Fruit fly (Drosophila melanogaster) whole organism, adult: ENCODE measurements around the gene CG7164.
A peak's percentile ranks its signal among the peaks of the same experiment; 100 is the strongest.

Experiments
- CG11617 ChIP-seq: fragments of 200-800 bp; sonication (Bioruptor generic); optimal IDR thresholded peaks from 2 replicates; lab custom pipeline; 2017; ENCODE audit warnings: mild to moderate bottlenecking, missing biosample characterization, missing genetic modification reagents, missing genetic modification characterization
- CG12768 ChIP-seq: fragments of 200-800 bp; sonication (Bioruptor generic); optimal IDR thresholded peaks from 2 replicates; lab custom pipeline; 2017; ENCODE audit warnings: missing biosample characterization, missing genetic modification characterization, mild to moderate bottlenecking, moderate library complexity, missing genetic modification reagents
- CG14711 ChIP-seq: fragments of 200-800 bp; sonication (Bioruptor generic); optimal IDR thresholded peaks from 2 replicates; lab custom pipeline; 2018; ENCODE audit warnings: missing biosample characterization, mild to moderate bottlenecking, missing genetic modification characterization, moderate library complexity
- CG1620 ChIP-seq: fragments of 200-800 bp; sonication (Bioruptor generic); optimal IDR thresholded peaks from 2 replicates; lab custom pipeline; 2016; ENCODE audit warnings: missing biosample characterization, missing genetic modification characterization
- CG33017 ChIP-seq: fragments of 200-800 bp; sonication (Bioruptor generic); optimal IDR thresholded peaks from 2 replicates; lab custom pipeline; 2018; ENCODE audit warnings: missing biosample characterization, mild to moderate bottlenecking, missing genetic modification characterization, moderate library complexity
- CG5204 ChIP-seq: fragments of 200-800 bp; sonication (Bioruptor generic); optimal IDR thresholded peaks from 2 replicates; lab custom pipeline; 2016; ENCODE audit warnings: missing biosample characterization, missing genetic modification characterization
- CG7045 ChIP-seq: fragments of 200-800 bp; sonication (Bioruptor generic); optimal IDR thresholded peaks from 2 replicates; lab custom pipeline; 2017; ENCODE audit warnings: missing biosample characterization, mild to moderate bottlenecking, missing genetic modification characterization
- CG7101 ChIP-seq: fragments of 200-800 bp; sonication (Bioruptor generic); optimal IDR thresholded peaks from 2 replicates; lab custom pipeline; 2018; ENCODE audit warnings: missing biosample characterization, mild to moderate bottlenecking, missing genetic modification characterization, moderate library complexity
- Clk ChIP-seq: fragments of 200-800 bp; sonication (Bioruptor generic); optimal IDR thresholded peaks from 2 replicates; lab custom pipeline; 2017; ENCODE audit warnings: missing biosample characterization, missing genetic modification characterization
- Crg-1 ChIP-seq: fragments of 200-800 bp; sonication (Bioruptor generic); optimal IDR thresholded peaks from 2 replicates; lab custom pipeline; 2016; ENCODE audit warnings: missing biosample characterization, missing genetic modification characterization
- Hr96 ChIP-seq: fragments of 200-800 bp; sonication (Bioruptor generic); optimal IDR thresholded peaks from 2 replicates; lab custom pipeline; 2016; ENCODE audit warnings: missing biosample characterization, missing genetic modification characterization
- Mnt ChIP-seq: fragments of 200-800 bp; sonication (Bioruptor generic); optimal IDR thresholded peaks from 2 replicates; lab custom pipeline; 2016; ENCODE audit warnings: missing biosample characterization, mild to moderate bottlenecking, missing genetic modification characterization
- bab1 ChIP-seq: fragments of 200-800 bp; sonication (Bioruptor generic); optimal IDR thresholded peaks from 3 replicates; lab custom pipeline; 2019; ENCODE audit warnings: missing biosample characterization, mild to moderate bottlenecking, missing genetic modification characterization, moderate library complexity
- cic ChIP-seq: fragments of 200-800 bp; sonication (Bioruptor generic); optimal IDR thresholded peaks from 2 replicates; lab custom pipeline; 2017; ENCODE audit warnings: missing biosample characterization, mild to moderate bottlenecking, missing genetic modification characterization, moderate library complexity
- cnc ChIP-seq, 2 experiments: fragments of >200 bp; optimal IDR thresholded peaks; 2 replicates each; lab custom pipeline; 2017
- kay ChIP-seq: fragments of 200-800 bp; sonication (Bioruptor generic); peaks from one replicate; lab custom pipeline; 2016; ENCODE audit warnings: missing biosample characterization, missing genetic modification characterization, borderline replicate concordance
- ovo ChIP-seq: fragments of 200-800 bp; sonication (Bioruptor generic); optimal IDR thresholded peaks from 2 replicates; lab custom pipeline; 2016; ENCODE audit warnings: missing biosample characterization, missing genetic modification characterization
- pad ChIP-seq: fragments of 200-800 bp; sonication (Bioruptor generic); optimal IDR thresholded peaks from 3 replicates; lab custom pipeline; 2017; ENCODE audit warnings: missing biosample characterization, missing genetic modification characterization, mild to moderate bottlenecking, moderate library complexity, missing genetic modification reagents
- tj ChIP-seq: fragments of 200-800 bp; sonication (Bioruptor generic); optimal IDR thresholded peaks from 3 replicates; lab custom pipeline; 2017; ENCODE audit warnings: missing biosample characterization, mild to moderate bottlenecking, missing genetic modification characterization, moderate library complexity
- toe ChIP-seq: fragments of 200-800 bp; sonication (Bioruptor generic); optimal IDR thresholded peaks from 2 replicates; lab custom pipeline; 2016; ENCODE audit warnings: missing biosample characterization, missing genetic modification characterization

CG7164 gene

DNA sequence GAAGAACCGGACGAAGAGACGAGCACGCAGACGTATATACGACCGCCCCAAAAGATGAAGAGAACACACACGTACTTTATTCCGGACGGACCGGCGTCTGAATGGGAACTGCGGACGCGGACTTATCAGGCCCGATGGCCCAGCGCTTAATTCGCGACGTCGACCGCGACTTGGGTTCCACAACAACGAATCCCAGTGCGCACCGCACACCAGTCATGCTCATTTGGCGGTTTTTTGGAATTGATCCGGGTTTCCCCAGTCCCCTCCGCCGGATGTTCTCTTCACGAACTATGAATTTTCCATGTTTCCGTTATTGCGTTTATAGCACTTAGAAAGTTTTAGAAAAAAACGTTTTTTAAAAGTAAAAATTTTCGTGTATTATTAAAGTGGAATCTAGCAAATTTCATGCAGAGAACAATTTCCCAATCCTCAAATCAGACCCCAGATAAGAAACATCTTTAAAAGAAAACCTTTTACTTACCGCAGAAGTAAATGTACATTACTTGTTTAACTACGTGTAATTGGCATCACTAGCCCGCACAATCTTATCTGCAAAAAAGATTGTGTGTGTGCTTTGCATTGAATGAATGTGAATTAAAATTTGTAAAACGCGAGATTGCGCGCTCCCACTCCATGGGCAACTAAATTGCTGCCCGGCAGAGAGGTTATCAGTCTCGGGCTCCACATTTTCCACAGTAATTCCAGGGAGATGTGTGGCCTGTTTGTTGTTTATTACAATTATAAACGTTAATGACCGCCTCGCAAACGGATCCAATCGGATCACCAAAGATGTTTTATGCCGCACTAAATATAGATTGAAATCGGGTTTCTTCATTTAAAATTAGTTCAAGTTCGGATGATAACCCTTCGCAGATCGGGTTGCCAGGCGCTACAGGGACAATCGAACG, 9.4 kb downstream of the CG7164 start, which contains the start of gene CG7149:
Gene CG7149, minus strand, starts transcription at position 110 of the 908 bp plus-strand sequence.
- TF ChIP-seq CG5204 (GFP tag; lab: Kevin White, UChicago) (no peak), Mnt (GFP tag; lab: Kevin White, UChicago) (peak; percentile 77), CG33017 (tag; lab: Kevin White, UChicago) (peak; percentile 46), Crg-1 (no peak), ovo (GFP tag; lab: Kevin White, UChicago) (peak; percentile 40), pad (GFP tag; lab: Kevin White, UChicago) (peak; percentile 10), cic (peak; percentile 99), bab1 (GFP tag; lab: Kevin White, UChicago) (no peak), tj (peak; percentile 55), Hr96 (GFP tag; lab: Kevin White, UChicago) (peak; percentile 55), kay (peak; percentile 92), CG12768 (peak; percentile 40), cnc (optimal IDR thresholded peaks at IDR 0.05; lab: Kevin White, UChicago) (no peak), Clk (GFP tag; lab: Kevin White, UChicago) (no peak), toe (GFP tag; lab: Kevin White, UChicago) (peak; percentile 51), CG7045 (GFP tag; lab: Kevin White, UChicago) (peak; percentile 12), CG14711 (tag; lab: Kevin White, UChicago) (no peak), CG1620 (GFP tag; lab: Kevin White, UChicago) (no peak), CG7101 (tag; lab: Kevin White, UChicago) (peak; percentile 14), CG11617 (GFP tag; lab: Kevin White, UChicago) (peak; percentile 20)

DNA sequence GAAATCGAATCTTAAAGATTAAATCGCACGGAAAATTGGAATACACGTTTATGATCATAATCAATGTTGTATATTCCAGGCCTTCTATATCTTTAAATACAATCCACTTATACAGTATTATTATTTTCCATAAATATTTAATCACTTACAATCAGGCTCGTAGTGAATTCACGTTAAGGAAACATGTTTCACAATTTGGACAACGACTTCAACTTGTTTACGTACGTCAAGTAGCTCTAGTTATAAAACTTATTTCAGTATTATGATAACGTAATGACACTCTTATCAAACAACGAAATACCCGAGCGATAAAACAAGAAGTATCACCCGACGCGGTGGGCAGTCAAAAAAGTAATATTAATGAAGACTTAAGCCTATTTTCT, 10.1 kb downstream of the CG7164 start:
- peak; percentile 91 for TF ChIP-seq kay
- no peak for TF ChIP-seq pad (GFP tag; lab: Kevin White, UChicago)
- no peak for TF ChIP-seq CG12768

DNA sequence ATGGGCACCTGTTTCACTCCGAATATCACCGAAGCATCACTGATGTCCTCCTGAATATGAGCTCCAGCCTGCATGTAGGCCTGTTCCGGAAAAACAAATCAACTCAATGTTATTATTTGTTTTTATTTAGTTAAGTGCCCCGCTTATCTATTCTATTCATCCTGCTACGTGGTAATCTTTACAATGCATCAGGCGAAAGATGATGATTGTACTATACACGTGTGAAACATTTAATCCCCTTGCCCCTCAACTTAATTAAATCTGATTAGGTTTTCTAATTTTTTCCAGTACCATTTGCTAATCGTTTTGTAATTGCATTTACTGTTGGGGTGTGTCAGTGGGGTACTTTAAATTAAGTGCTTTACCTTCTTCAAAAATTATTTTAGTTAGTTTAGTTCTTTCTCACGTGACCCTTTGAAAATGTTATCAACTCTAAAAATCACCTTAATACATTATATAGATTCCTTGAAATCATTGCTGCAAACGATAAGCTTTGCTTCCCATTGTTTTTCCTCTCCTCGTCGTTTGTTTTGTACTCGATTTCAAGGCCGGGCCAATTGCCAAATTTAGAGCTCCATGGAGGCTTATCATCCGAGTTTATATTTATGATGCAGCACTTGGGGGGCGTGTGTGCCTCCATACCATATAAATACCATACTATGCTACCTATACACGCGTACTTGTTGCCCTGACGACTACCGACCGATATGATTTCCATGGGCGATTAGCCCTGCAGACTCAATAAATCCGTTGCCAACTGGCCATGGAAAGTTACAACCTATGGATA, 13.6 kb downstream of the CG7164 start:
- no peak for TF ChIP-seq toe (GFP tag; lab: Kevin White, UChicago)
- TF ChIP-seq pad (GFP tag; lab: Kevin White, UChicago) = no peak
- TF ChIP-seq CG33017 (tag; lab: Kevin White, UChicago) = no peak
- peak; percentile 89 for TF ChIP-seq cic
- peak; percentile 80 for TF ChIP-seq kay
- TF ChIP-seq cnc (optimal IDR thresholded peaks at IDR 0.05; lab: Kevin White, UChicago) = no peak
- TF ChIP-seq Mnt (GFP tag; lab: Kevin White, UChicago) = peak; percentile 47

DNA sequence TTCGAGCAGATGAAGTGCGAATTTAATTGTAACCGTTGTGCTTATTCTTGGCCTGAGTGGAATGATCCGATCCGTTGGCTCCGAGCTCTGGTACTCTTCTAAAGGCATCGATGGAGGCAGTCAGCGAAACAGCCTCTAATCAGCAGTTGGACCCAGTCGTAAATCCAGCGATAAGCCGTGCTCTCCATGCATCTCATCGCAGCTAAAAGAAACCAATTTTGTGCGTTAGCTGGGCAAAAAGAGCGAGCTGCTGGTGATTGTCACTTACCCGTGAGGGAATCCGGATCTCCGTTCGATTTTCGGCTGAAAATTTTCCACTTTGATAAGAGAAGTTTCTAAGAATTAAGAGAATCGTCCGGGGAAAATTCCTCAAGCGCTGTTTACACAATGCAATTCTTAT, 14.6 kb downstream of the CG7164 start, which contains the start of gene LKRSDH:
Gene LKRSDH, minus strand, starts transcription at position 101 of the 400 bp plus-strand sequence.
- TF ChIP-seq CG1620 (GFP tag; lab: Kevin White, UChicago) (no peak), ovo (GFP tag; lab: Kevin White, UChicago) (no peak), cic (peak; percentile 21), CG12768 (no peak)

DNA sequence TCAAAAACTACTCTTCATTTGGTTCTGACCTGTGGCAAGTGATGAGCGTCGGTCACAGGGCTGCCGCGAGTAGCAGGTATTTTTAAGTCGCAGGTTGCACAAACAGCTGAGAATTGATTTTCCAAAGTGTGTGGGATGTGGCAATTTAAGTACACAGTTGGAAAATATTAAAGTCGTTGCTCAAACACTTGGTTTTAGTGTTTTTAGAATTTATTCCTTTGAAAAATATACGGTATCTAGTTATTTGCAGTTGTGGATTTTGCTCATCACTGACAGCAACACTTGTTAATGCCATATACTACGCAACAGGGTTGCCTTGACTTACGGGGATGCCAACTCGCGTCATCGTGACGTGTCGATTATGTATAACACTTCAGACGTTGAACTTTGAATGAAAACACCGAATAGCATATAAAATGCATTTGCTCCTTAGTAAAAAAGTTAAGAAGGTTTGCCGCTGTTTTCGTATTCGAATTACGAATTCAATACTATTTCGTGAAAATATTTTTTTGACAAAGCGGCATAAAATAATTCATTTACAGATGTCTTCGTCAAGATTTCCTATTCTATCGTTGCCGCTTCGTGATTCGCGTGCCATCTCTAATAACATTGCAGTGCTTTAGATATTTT, 18.7 kb downstream of the CG7164 start, which contains the start of the genes Herp and r2d2:
Gene Herp, minus strand, starts transcription at position 255 of the 630 bp plus-strand sequence.
Gene r2d2, plus strand, starts transcription at position 344 of the 630 bp plus-strand sequence.
- peak; percentile 94 for TF ChIP-seq CG5204 (GFP tag; lab: Kevin White, UChicago)
- TF ChIP-seq Clk (GFP tag; lab: Kevin White, UChicago) = peak; percentile 73
- TF ChIP-seq kay = peak; percentile 84
- TF ChIP-seq CG33017 (tag; lab: Kevin White, UChicago) = peak; percentile 92
- peak; percentile 96 for TF ChIP-seq Hr96 (GFP tag; lab: Kevin White, UChicago)
- peak; percentile 90 for TF ChIP-seq Mnt (GFP tag; lab: Kevin White, UChicago)
- TF ChIP-seq cic = peak; percentile 66
- TF ChIP-seq bab1 (GFP tag; lab: Kevin White, UChicago) = peak; percentile 89
- peak; percentile 91 for TF ChIP-seq CG11617 (GFP tag; lab: Kevin White, UChicago)
- peak; percentile 97 for TF ChIP-seq toe (GFP tag; lab: Kevin White, UChicago)
- TF ChIP-seq tj = peak; percentile 68
- peak; percentile 79 for TF ChIP-seq pad (GFP tag; lab: Kevin White, UChicago)
- TF ChIP-seq CG12768 = peak; percentile 96
- TF ChIP-seq CG7101 (tag; lab: Kevin White, UChicago) = peak; percentile 91
- TF ChIP-seq Crg-1 = peak; percentile 89
- peak; percentile 92 for TF ChIP-seq CG1620 (GFP tag; lab: Kevin White, UChicago)
- peak; percentile 85 for TF ChIP-seq CG14711 (tag; lab: Kevin White, UChicago)
- peak; percentile 90 for TF ChIP-seq CG7045 (GFP tag; lab: Kevin White, UChicago)
- TF ChIP-seq cnc (optimal IDR thresholded peaks at IDR 0.05; lab: Kevin White, UChicago) = peak in 1 of 2 experiments; percentile 33
- TF ChIP-seq ovo (GFP tag; lab: Kevin White, UChicago) = peak; percentile 90
